Fruit fly (Drosophila melanogaster) whole organism, wandering third instar larva: ENCODE results near the gene Ilp8.

Experiments
- CG9705 ChIP-seq: fragments of 200-800 bp; sonication (Bioruptor generic); optimal IDR thresholded peaks from 2 replicates; lab custom pipeline; 2018; ENCODE audit warnings: missing biosample characterization, mild to moderate bottlenecking, missing genetic modification characterization
- CrebA ChIP-seq: fragments of 200-800 bp; sonication (Bioruptor generic); optimal IDR thresholded peaks from 2 replicates; lab custom pipeline; 2016; ENCODE audit warnings: missing biosample characterization, mild to moderate bottlenecking, missing genetic modification characterization, borderline replicate concordance
- Dif ChIP-seq: fragments of 200-275, 200-300 bp; sonication (Bioruptor generic); optimal IDR thresholded peaks from 2 replicates; lab custom pipeline; 2018; ENCODE audit warnings: missing biosample characterization, missing genetic modification characterization; ENCODE audit not compliant: partially characterized antibody
- GATAd ChIP-seq: sonication (Bioruptor generic); optimal IDR thresholded peaks from 2 replicates; lab custom pipeline; 2016; ENCODE audit warnings: missing biosample characterization, missing genetic modification characterization
- HLH106 ChIP-seq: fragments of 200-800 bp; optimal IDR thresholded peaks from 3 replicates; lab custom pipeline; 2019; ENCODE audit warnings: missing biosample characterization, mild to moderate bottlenecking, missing genetic modification characterization, moderate library complexity
- Hnf4 ChIP-seq: fragments of 200-800 bp; sonication (Bioruptor generic); optimal IDR thresholded peaks from 2 replicates; lab custom pipeline; 2016; ENCODE audit warnings: missing biosample characterization, mild to moderate bottlenecking, missing genetic modification characterization
- Hr78 ChIP-seq: fragments of >200 bp; optimal IDR thresholded peaks from 2 replicates; lab custom pipeline; 2017; ENCODE audit warnings: missing biosample characterization, missing genetic modification characterization
- Myc ChIP-seq: fragments of >200 bp; optimal IDR thresholded peaks from 2 replicates; lab custom pipeline; 2017
- N ChIP-seq: fragments of >200 bp; optimal IDR thresholded peaks from 2 replicates; lab custom pipeline; 2018; ENCODE audit warnings: missing biosample characterization, missing external identifiers, missing genetic modification characterization
- OdsH ChIP-seq: fragments of 200-800 bp; sonication (Bioruptor generic); optimal IDR thresholded peaks from 2 replicates; lab custom pipeline; 2016; ENCODE audit warnings: missing biosample characterization, mild to moderate bottlenecking, missing genetic modification characterization
- Rel ChIP-seq, 2 experiments: fragments of 200-800 bp; sonication (Bioruptor generic) in 1 of 2; optimal IDR thresholded peaks; 2 replicates in 1 of 2; 3 replicates in 1 of 2; lab custom pipeline; 2016 to 2019; ENCODE audit warnings: mild to moderate bottlenecking in 2 of 2, missing biosample characterization in 2 of 2, missing genetic modification characterization in 2 of 2, moderate library complexity in 1 of 2
- Vsx2 ChIP-seq: fragments of 200-300, 225-300 bp; sonication (Bioruptor generic); optimal IDR thresholded peaks from 2 replicates; lab custom pipeline; 2018; ENCODE audit warnings: missing biosample characterization, missing genetic modification characterization; ENCODE audit not compliant: partially characterized antibody
- br ChIP-seq: fragments of 200-800 bp; sonication (Bioruptor generic); optimal IDR thresholded peaks from 2 replicates; lab custom pipeline; 2016; ENCODE audit warnings: missing biosample characterization, missing genetic modification characterization
- brk ChIP-seq: fragments of 200-800 bp; sonication (Bioruptor generic); optimal IDR thresholded peaks from 2 replicates; lab custom pipeline; 2016; ENCODE audit warnings: missing biosample characterization, mild to moderate bottlenecking, missing genetic modification characterization
- dl ChIP-seq, 2 experiments: fragments of 175-275, 200-275 bp in 1 of 2; fragments of 200-275 bp in 1 of 2; sonication (Bioruptor generic); optimal IDR thresholded peaks; lab custom pipeline; 2018; ENCODE audit warnings: mild to moderate bottlenecking in 2 of 2, missing biosample characterization in 2 of 2, missing genetic modification characterization in 2 of 2, moderate library complexity in 2 of 2; ENCODE audit not compliant: partially characterized antibody in 2 of 2, insufficient read depth in 1 of 2
- dmrt93B ChIP-seq: fragments of 200-800 bp; sonication (Bioruptor generic); optimal IDR thresholded peaks from 2 replicates; lab custom pipeline; 2018; ENCODE audit warnings: missing biosample characterization, mild to moderate bottlenecking, missing genetic modification characterization
- dsf ChIP-seq: sonication (Bioruptor generic); optimal IDR thresholded peaks from 2 replicates; lab custom pipeline; 2016; ENCODE audit warnings: missing biosample characterization, missing genetic modification characterization, borderline replicate concordance
- ey ChIP-seq: fragments of 200-800 bp; sonication (Bioruptor generic); optimal IDR thresholded peaks from 2 replicates; lab custom pipeline; 2016; ENCODE audit warnings: missing biosample characterization, missing genetic modification characterization
- foxo ChIP-seq, 2 experiments: fragments of 200-800 bp; sonication (Bioruptor generic); optimal IDR thresholded peaks; 2 replicates in 1 of 2; 3 replicates in 1 of 2; lab custom pipeline; 2016 to 2017; ENCODE audit warnings: missing biosample characterization in 2 of 2, missing genetic modification characterization in 2 of 2
- fru ChIP-seq: fragments of 200-800 bp; sonication (Bioruptor generic); optimal IDR thresholded peaks from 3 replicates; lab custom pipeline; 2016; ENCODE audit warnings: missing biosample characterization, mild to moderate bottlenecking, missing genetic modification characterization
- pan ChIP-seq: fragments of >200 bp; optimal IDR thresholded peaks from 2 replicates; lab custom pipeline; 2017
- usp ChIP-seq: fragments of >200 bp; optimal IDR thresholded peaks from 2 replicates; lab custom pipeline; 2017; ENCODE audit warnings: missing biosample characterization, missing genetic modification characterization
- woc ChIP-seq: sonication (Bioruptor generic); optimal IDR thresholded peaks from 2 replicates; lab custom pipeline; 2016; ENCODE audit warnings: missing biosample characterization, mild to moderate bottlenecking, missing genetic modification characterization

Gene Ilp8

dm6 chr3L:17045431-17046238 is 13.8 kb upstream of the Ilp8 start, which contains the start of gene TpnC73F:
TSS of gene TpnC73F (plus strand) at chr3L:17046063.
- TF ChIP-seq brk (no peak), Rel (GFP tag; optimal IDR thresholded peaks at IDR 0.05; lab: Kevin White, UChicago) (no peak), Rel (tag; optimal IDR thresholded peaks at IDR 0.05; lab: Kevin White, UChicago) (peak; percentile 6)
- TF ChIP-seq, all 38 proteins: peak for 1

- TF ChIP-seq HLH106 (peak; percentile 24), CG9705 (GFP tag; lab: Kevin White, UChicago) (peak; percentile 36), woc (GFP tag; lab: Kevin White, UChicago) (no peak)
Measured at dm6 chr3L:17044799-17045198, 12.9 kb upstream of the Ilp8 start, which contains the start of gene Pop5. TSS of gene Pop5 (minus strand) at chr3L:17045038.

dm6 chr3L:17042297-17042921 is 10.5 kb upstream of the Ilp8 start, which contains the start of the genes scaf6 and Papst2:
TSS of gene scaf6 (minus strand) at chr3L:17042574.
TSS of gene Papst2 (plus strand) at chr3L:17042797.
- TF ChIP-seq foxo (GFP tag; optimal IDR thresholded peaks at IDR 0.05; lab: Kevin White, UChicago) (no peak), Vsx2 (GFP tag; lab: Kevin White, UChicago) (peak; percentile 45), Myc (lab: Kevin White, UChicago) (peak; percentile 18), CrebA (GFP tag; lab: Kevin White, UChicago) (no peak), ey (no peak), Rel (GFP tag; optimal IDR thresholded peaks at IDR 0.05; lab: Kevin White, UChicago) (no peak), Rel (tag; optimal IDR thresholded peaks at IDR 0.05; lab: Kevin White, UChicago) (no peak), Dif (GFP tag; lab: Kevin White, UChicago) (peak; percentile 29)

- peak; percentile 29 for TF ChIP-seq Myc (lab: Kevin White, UChicago)
- TF ChIP-seq usp (GFP tag; lab: Kevin White, UChicago), result no peak
- TF ChIP-seq dl (GFP tag; optimal IDR thresholded peaks at IDR 0.05; lab: Kevin White, UChicago; ENCODE audit: insufficient read depth in 1 of 2, partially characterized antibody in 2 of 2), result no peak
- no peak for TF ChIP-seq ey
- TF ChIP-seq N (GFP tag; lab: Kevin White, UChicago), result no peak
Measured at dm6 chr3L:17035492-17035891, 3.6 kb upstream of the Ilp8 start, which contains the start of gene beg. TSS of gene beg (plus strand) at chr3L:17035668.

- no peak for TF ChIP-seq OdsH
- no peak for TF ChIP-seq br (GFP tag; lab: Kevin White, UChicago)
- TF ChIP-seq dl (GFP tag; optimal IDR thresholded peaks at IDR 0.05; lab: Kevin White, UChicago; ENCODE audit: insufficient read depth in 1 of 2, partially characterized antibody in 2 of 2), result no peak
- no peak for TF ChIP-seq CrebA (GFP tag; lab: Kevin White, UChicago)
- no peak for TF ChIP-seq woc (GFP tag; lab: Kevin White, UChicago)
- no peak for TF ChIP-seq Hr78
- no peak for TF ChIP-seq N (GFP tag; lab: Kevin White, UChicago)
- no peak for TF ChIP-seq Hnf4 (GFP tag; lab: Kevin White, UChicago)
- TF ChIP-seq dsf (GFP tag; lab: Kevin White, UChicago), result no peak
- no peak for TF ChIP-seq CG9705 (GFP tag; lab: Kevin White, UChicago)
- no peak for TF ChIP-seq Myc (lab: Kevin White, UChicago)
- no peak for TF ChIP-seq foxo (GFP tag; optimal IDR thresholded peaks at IDR 0.05; lab: Kevin White, UChicago)
- TF ChIP-seq dmrt93B (GFP tag; lab: Kevin White, UChicago), result no peak
- TF ChIP-seq ey, result no peak
- no peak for TF ChIP-seq GATAd (GFP tag; lab: Kevin White, UChicago)
- TF ChIP-seq fru (GFP tag; lab: Kevin White, UChicago), result no peak
- TF ChIP-seq pan (lab: Kevin White, UChicago), result no peak
- TF ChIP-seq Vsx2 (GFP tag; lab: Kevin White, UChicago), result no peak
Measured at dm6 chr3L:17033309-17033708, 1.4 kb upstream of the Ilp8 start.

dm6 chr3L:17027310-17027709 is 4.6 kb downstream of the Ilp8 start, which contains the start of gene CG7730:
TSS of gene CG7730 (plus strand) at chr3L:17027515.
- TF ChIP-seq pan (lab: Kevin White, UChicago), result no peak
- TF ChIP-seq dsf (GFP tag; lab: Kevin White, UChicago), result no peak
- TF ChIP-seq Hnf4 (GFP tag; lab: Kevin White, UChicago), result no peak
- TF ChIP-seq Dif (GFP tag; lab: Kevin White, UChicago), result no peak
